Worm (Caenorhabditis elegans) whole organism, L1 larva: ENCODE measurements around the gene frpr-1.

Experiments
- C16A3.4 ChIP-seq: fragments of 150-350 bp; optimal IDR thresholded peaks from 2 replicates; lab custom pipeline; 2014; ENCODE audit warnings: missing biosample characterization, missing genetic modification characterization
- alr-1 ChIP-seq: fragments of 200-800 bp; sonication (Bioruptor generic); optimal IDR thresholded peaks from 2 replicates; lab custom pipeline; 2018; ENCODE audit warnings: borderline replicate concordance, mild to moderate bottlenecking, missing genetic modification characterization, missing compliant biosample characterization
- ceh-63 ChIP-seq: fragments of 200-800 bp; sonication (Bioruptor generic); optimal IDR thresholded peaks from 2 replicates; lab custom pipeline; 2018; ENCODE audit warnings: mild to moderate bottlenecking, missing genetic modification characterization, missing compliant biosample characterization
- ceh-8 ChIP-seq: fragments of 200-800 bp; sonication (Bioruptor generic); optimal IDR thresholded peaks from 2 replicates; lab custom pipeline; 2018; ENCODE audit warnings: mild to moderate bottlenecking, missing genetic modification characterization, moderate library complexity, missing compliant biosample characterization
- ceh-82 ChIP-seq, 3 experiments: fragments of 150-350 bp in 1 of 3; sonication (generic microtip) in 2 of 3; optimal IDR thresholded peaks; 2 replicates each; lab custom pipeline; 2014 to 2017; ENCODE audit warnings: missing biosample characterization in 3 of 3, missing genetic modification characterization in 3 of 3
- ces-1 ChIP-seq: fragments of 150-350 bp; optimal IDR thresholded peaks from 2 replicates; lab custom pipeline; 2014; ENCODE audit warnings: missing biosample characterization, missing genetic modification reagents, missing genetic modification characterization
- dsc-1 ChIP-seq: sonication (generic microtip); optimal IDR thresholded peaks from 2 replicates; lab custom pipeline; 2016; ENCODE audit warnings: mild to moderate bottlenecking, missing genetic modification characterization, missing compliant biosample characterization
- efl-1 ChIP-seq, 4 experiments: fragments of 150-350 bp; optimal IDR thresholded peaks in 3 of 4; peaks in 1 of 4; 1 replicate in 1 of 4; 2 replicates in 3 of 4; lab custom pipeline; 2014; ENCODE audit warnings: missing biosample characterization in 2 of 4, missing genetic modification characterization in 2 of 4, missing genetic modification reagents in 2 of 4
- ets-5 ChIP-seq: fragments of 200-800 bp; sonication (Bioruptor generic); IDR thresholded peaks from 2 replicates; pipeline ENCODE4 v1.3.6; 2022; ENCODE audit warnings: missing genetic modification characterization, missing compliant biosample characterization
- fos-1 ChIP-seq: fragments of 150-350 bp; optimal IDR thresholded peaks from 2 replicates; lab custom pipeline; 2014; ENCODE audit warnings: missing biosample characterization, missing genetic modification characterization
- hpl-2 ChIP-seq: fragments of 150-350 bp; optimal IDR thresholded peaks from 2 replicates; lab custom pipeline; 2014; ENCODE audit warnings: missing biosample characterization, missing genetic modification reagents, missing genetic modification characterization
- irx-1 ChIP-seq: sonication (generic microtip); optimal IDR thresholded peaks from 2 replicates; lab custom pipeline; 2016; ENCODE audit warnings: missing genetic modification characterization, missing compliant biosample characterization
- jun-1 ChIP-seq: fragments of 150-350 bp; optimal IDR thresholded peaks from 2 replicates; lab custom pipeline; 2014; ENCODE audit warnings: missing biosample characterization, missing genetic modification reagents, missing genetic modification characterization
- lin-13 ChIP-seq: fragments of 150-350 bp; optimal IDR thresholded peaks from 2 replicates; lab custom pipeline; 2014; ENCODE audit warnings: missing biosample characterization, missing genetic modification reagents, missing genetic modification characterization
- lin-14 ChIP-seq: fragments of 200-800 bp; sonication (Bioruptor generic); optimal IDR thresholded peaks from 2 replicates; lab custom pipeline; 2018; ENCODE audit warnings: mild to moderate bottlenecking, missing genetic modification characterization, moderate library complexity, missing compliant biosample characterization
- lin-35 ChIP-seq, 2 experiments: fragments of 150-350 bp; optimal IDR thresholded peaks; 2 replicates each; lab custom pipeline; 2014; ENCODE audit warnings: missing biosample characterization in 2 of 2, missing genetic modification characterization in 2 of 2, missing genetic modification reagents in 2 of 2
- lsy-2 ChIP-seq, 2 experiments: fragments of 150-350 bp; optimal IDR thresholded peaks; 2 replicates each; lab custom pipeline; 2014; ENCODE audit warnings: missing biosample characterization in 2 of 2, missing genetic modification characterization in 2 of 2
- mdl-1 ChIP-seq, 2 experiments: fragments of 150-350 bp; optimal IDR thresholded peaks; 2 replicates each; lab custom pipeline; 2014 to 2017; ENCODE audit warnings: missing biosample characterization in 2 of 2, missing genetic modification characterization in 2 of 2, inconsistent platforms in 1 of 2
- mep-1 ChIP-seq: fragments of 150-350 bp; optimal IDR thresholded peaks from 2 replicates; lab custom pipeline; 2014; ENCODE audit warnings: missing biosample characterization, missing genetic modification characterization
- nhr-12 ChIP-seq: sonication (generic microtip); optimal IDR thresholded peaks from 2 replicates; lab custom pipeline; 2017; ENCODE audit warnings: missing biosample characterization, missing genetic modification characterization
- nhr-47 ChIP-seq: sonication (generic microtip); optimal IDR thresholded peaks from 2 replicates; lab custom pipeline; 2016; ENCODE audit warnings: mild to moderate bottlenecking, missing genetic modification characterization, moderate library complexity, missing compliant biosample characterization
- nhr-71 ChIP-seq: sonication (generic microtip); optimal IDR thresholded peaks from 2 replicates; lab custom pipeline; 2016; ENCODE audit warnings: mild to moderate bottlenecking, missing genetic modification characterization, moderate library complexity, missing compliant biosample characterization
- nhr-77 ChIP-seq: fragments of 150-350 bp; optimal IDR thresholded peaks from 2 replicates; lab custom pipeline; 2014; ENCODE audit warnings: missing biosample characterization, missing genetic modification characterization
- nhr-85 ChIP-seq: sonication (generic microtip); peaks from one replicate; lab custom pipeline; 2016; ENCODE audit warnings: missing genetic modification characterization, inconsistent platforms, missing compliant biosample characterization
- pax-3 ChIP-seq: fragments of 200-800 bp; sonication (Bioruptor generic); optimal IDR thresholded peaks from 2 replicates; lab custom pipeline; 2018; ENCODE audit warnings: mild to moderate bottlenecking, missing genetic modification characterization, moderate library complexity, missing compliant biosample characterization
- rnt-1 ChIP-seq: sonication (generic microtip); optimal IDR thresholded peaks from 2 replicates; lab custom pipeline; 2016; ENCODE audit warnings: mild to moderate bottlenecking, missing genetic modification characterization, moderate library complexity, missing compliant biosample characterization
- skn-1 ChIP-seq: fragments of 150-350 bp; optimal IDR thresholded peaks from 2 replicates; lab custom pipeline; 2014; ENCODE audit warnings: missing biosample characterization, missing genetic modification characterization
- snu-23 ChIP-seq: sonication (generic microtip); optimal IDR thresholded peaks from 2 replicates; lab custom pipeline; 2016; ENCODE audit warnings: missing genetic modification characterization, missing compliant biosample characterization
- sox-4 ChIP-seq: sonication (generic microtip); optimal IDR thresholded peaks from 2 replicates; lab custom pipeline; 2016; ENCODE audit warnings: missing genetic modification characterization, missing compliant biosample characterization
- swsn-7 ChIP-seq: sonication (generic microtip); optimal IDR thresholded peaks from 2 replicates; lab custom pipeline; 2016; ENCODE audit warnings: missing genetic modification characterization, missing compliant biosample characterization
- unc-130 ChIP-seq: fragments of 150-350 bp; optimal IDR thresholded peaks from 2 replicates; lab custom pipeline; 2017; ENCODE audit warnings: missing biosample characterization, missing genetic modification characterization, inconsistent platforms
- unc-86 ChIP-seq: sonication (generic microtip); optimal IDR thresholded peaks from 2 replicates; lab custom pipeline; 2016; ENCODE audit warnings: missing genetic modification characterization, missing compliant biosample characterization
- vab-15 ChIP-seq: sonication (generic microtip); optimal IDR thresholded peaks from 2 replicates; lab custom pipeline; 2017; ENCODE audit warnings: missing genotype, mild to moderate bottlenecking, missing genetic modification characterization, missing compliant biosample characterization
- xbp-1 ChIP-seq: sonication (generic microtip); optimal IDR thresholded peaks from 2 replicates; lab custom pipeline; 2016; ENCODE audit warnings: missing genetic modification characterization, missing compliant biosample characterization
- zip-4 ChIP-seq: fragments of 200-800 bp; sonication (Bioruptor generic); optimal IDR thresholded peaks from 2 replicates; lab custom pipeline; 2018; ENCODE audit warnings: mild to moderate bottlenecking, missing genetic modification characterization, moderate library complexity, missing compliant biosample characterization

The frpr-1 gene

DNA sequence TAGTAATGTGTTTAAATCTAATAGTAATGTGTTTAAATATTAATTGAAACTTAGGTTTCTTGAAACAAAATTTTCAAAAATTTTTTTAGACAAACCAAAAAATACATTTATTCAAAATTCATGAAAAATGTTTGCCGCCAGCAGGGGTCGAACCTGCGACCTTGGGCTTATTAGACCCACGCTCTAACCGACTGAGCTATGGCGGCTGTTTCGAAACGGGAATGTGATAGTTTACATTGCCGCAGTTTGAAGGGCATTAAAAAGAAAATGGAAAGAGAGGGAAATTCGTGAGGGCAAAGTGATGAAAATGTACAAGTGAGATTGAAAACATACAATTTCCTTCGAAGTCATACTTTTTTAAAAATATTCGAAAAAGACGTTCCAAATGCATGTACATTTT is 27.1 kb upstream of the frpr-1 start (continued):
- TF ChIP-seq efl-1 (optimal IDR thresholded peaks at IDR 0.05; lab: Kevin White, UChicago) (no peak), efl-1 (GFP tag; optimal IDR thresholded peaks at IDR 0.05 in 1 of 2; lab: Kevin White, UChicago) (peak in 1 of 2 experiments; percentile 29), alr-1 (tag; lab: Kevin White, UChicago) (no peak), ceh-63 (GFP tag; lab: Kevin White, UChicago) (no peak), nhr-47 (tag; lab: Kevin White, UChicago) (peak; percentile 50), vab-15 (no peak), nhr-77 (tag; lab: Kevin White, UChicago) (no peak), fos-1 (no peak), C16A3.4 (tag; lab: Kevin White, UChicago) (peak; percentile 62), ets-5 (GFP tag; lab: Robert Waterston, UW) (no peak), sox-4 (no peak), ceh-8 (no peak), lin-13 (GFP tag; lab: Kevin White, UChicago) (no peak), ces-1 (GFP tag; lab: Kevin White, UChicago) (no peak), rnt-1 (peak; percentile 32), nhr-71 (peak; percentile 51), nhr-12 (tag; lab: Kevin White, UChicago) (no peak), hpl-2 (GFP tag; lab: Kevin White, UChicago) (no peak)

- TF ChIP-seq pax-3 (tag; lab: Kevin White, UChicago) (no peak), snu-23 (GFP tag; lab: Kevin White, UChicago) (peak; percentile 3), zip-4 (GFP tag; lab: Kevin White, UChicago) (no peak), swsn-7 (tag; lab: Kevin White, UChicago) (peak; percentile 4), nhr-47 (tag; lab: Kevin White, UChicago) (peak; percentile 49), mdl-1 (tag; optimal IDR thresholded peaks at IDR 0.05; lab: Kevin White, UChicago) (peak in 1 of 2 experiments; percentile 4), rnt-1 (peak; percentile 44), efl-1 (optimal IDR thresholded peaks at IDR 0.05; lab: Kevin White, UChicago) (no peak), efl-1 (GFP tag; optimal IDR thresholded peaks at IDR 0.05 in 1 of 2; lab: Kevin White, UChicago) (peak in 1 of 2 experiments; percentile 82), ceh-82 (tag; optimal IDR thresholded peaks at IDR 0.05; lab: Kevin White, UChicago) (peak in 2 of 3 experiments; percentile 28 to 35), skn-1 (tag; lab: Kevin White, UChicago) (peak; percentile 35), unc-86 (tag; lab: Kevin White, UChicago) (peak; percentile 41), dsc-1 (no peak), nhr-71 (peak; percentile 35)
These were observed 26.5 kb upstream of the frpr-1 start for ce11 chrX:8155969-8156368.

DNA sequence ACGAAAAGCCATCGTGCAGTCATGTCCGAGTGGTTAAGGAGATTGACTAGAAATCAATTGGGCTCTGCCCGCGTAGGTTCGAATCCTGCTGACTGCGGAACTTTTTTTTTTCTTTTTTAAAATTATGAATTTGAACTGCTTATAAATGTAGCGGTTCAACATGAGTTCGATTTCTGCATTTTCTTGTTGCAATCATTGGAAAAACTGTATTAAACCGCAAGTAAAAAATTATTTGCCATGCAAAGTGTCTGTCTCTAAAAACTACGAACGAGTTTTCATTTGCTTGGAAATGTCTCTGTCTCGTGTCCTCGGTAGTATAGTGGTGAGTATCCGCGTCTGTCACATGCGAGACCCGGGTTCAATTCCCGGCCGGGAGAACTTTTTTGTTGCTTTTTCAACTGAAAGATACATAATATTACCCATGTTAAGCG is 26.0 kb upstream of the frpr-1 start:
- TF ChIP-seq lin-14 (GFP tag; lab: Kevin White, UChicago) (peak; percentile 2), lsy-2 (tag; optimal IDR thresholded peaks at IDR 0.05; lab: Kevin White, UChicago) (peak in 1 of 2 experiments; percentile 46), lin-35 (GFP tag; optimal IDR thresholded peaks at IDR 0.05; lab: Kevin White, UChicago) (peak; percentile 6 to 48), efl-1 (optimal IDR thresholded peaks at IDR 0.05; lab: Kevin White, UChicago) (peak in 1 of 2 experiments; percentile 18), efl-1 (GFP tag; optimal IDR thresholded peaks at IDR 0.05 in 1 of 2; lab: Kevin White, UChicago) (peak in 1 of 2 experiments; percentile 65), nhr-85 (tag; lab: Kevin White, UChicago) (peak; percentile 68), snu-23 (GFP tag; lab: Kevin White, UChicago) (peak; percentile 59), rnt-1 (peak; percentile 48), unc-130 (tag; lab: Kevin White, UChicago) (peak; percentile 1), lin-13 (GFP tag; lab: Kevin White, UChicago) (peak; percentile 7), jun-1 (tag; lab: Kevin White, UChicago) (peak; percentile 16), nhr-77 (tag; lab: Kevin White, UChicago) (peak; percentile 20), xbp-1 (tag; lab: Kevin White, UChicago) (peak; percentile 22), mdl-1 (tag; optimal IDR thresholded peaks at IDR 0.05; lab: Kevin White, UChicago) (peak in 1 of 2 experiments; percentile 70), mep-1 (tag; lab: Kevin White, UChicago) (peak; percentile 8), C16A3.4 (tag; lab: Kevin White, UChicago) (peak; percentile 43), ceh-82 (tag; optimal IDR thresholded peaks at IDR 0.05; lab: Kevin White, UChicago) (peak in 1 of 3 experiments; percentile 46), irx-1 (tag; lab: Kevin White, UChicago) (peak; percentile 2)
- TF ChIP-seq, all 84 proteins: peak for 17; not testable (repeated sequence) for 67
